Worm (Caenorhabditis elegans): ENCODE measurements around the gene mstr-2.

ce11 chrIII:4467277-4467676, 1.6 kb upstream of the mstr-2 start, which contains the start of gene ndg-4:
- TF ChIP-seq unc-62 (GFP tag; optimal IDR thresholded peaks at IDR 0.05) (no peak), alr-1 (tag; optimal IDR thresholded peaks at IDR 0.05) (no peak), nhr-11 (tag; optimal IDR thresholded peaks at IDR 0.05) (no peak), unc-39 (tag; optimal IDR thresholded peaks at IDR 0.05) (no peak), nhr-12 (tag; optimal IDR thresholded peaks at IDR 0.05) (no peak), snpc-4 (tag; optimal IDR thresholded peaks at IDR 0.05) (no peak), nhr-77 (tag; optimal IDR thresholded peaks at IDR 0.05) (no peak), lsy-2 (tag; optimal IDR thresholded peaks at IDR 0.05) (no peak), mbf-1 (tag; optimal IDR thresholded peaks at IDR 0.05) (no peak)

All from whole organism, L2 larva.